Worm (Caenorhabditis elegans) whole organism, late embryonic: ENCODE data around the gene col-74.
A peak's percentile ranks its signal among the peaks of the same experiment; 100 is the strongest.

Experiments used
- C08G9.2 ChIP-seq: sonication (generic microtip); optimal IDR thresholded peaks from 2 replicates; lab custom pipeline; 2016; ENCODE audit warnings: mild to moderate bottlenecking, missing genetic modification characterization, moderate library complexity, missing compliant biosample characterization
- ahr-1 ChIP-seq: sonication (generic microtip); optimal IDR thresholded peaks from 2 replicates; lab custom pipeline; 2016; ENCODE audit warnings: missing genetic modification characterization, missing compliant biosample characterization
- ceh-14 ChIP-seq: sonication (generic microtip); optimal IDR thresholded peaks from 2 replicates; lab custom pipeline; 2016; ENCODE audit warnings: missing genotype, missing genetic modification characterization, missing compliant biosample characterization
- ceh-18 ChIP-seq: sonication (generic microtip); optimal IDR thresholded peaks from 2 replicates; lab custom pipeline; 2016; ENCODE audit warnings: missing genetic modification characterization, missing compliant biosample characterization
- ceh-22 ChIP-seq: sonication (generic microtip); optimal IDR thresholded peaks from 2 replicates; lab custom pipeline; 2017; ENCODE audit warnings: missing biosample characterization, missing genetic modification characterization
- ceh-24 ChIP-seq: sonication (generic microtip); optimal IDR thresholded peaks from 2 replicates; lab custom pipeline; 2016; ENCODE audit warnings: mild to moderate bottlenecking, missing genetic modification characterization, missing compliant biosample characterization
- ceh-31 ChIP-seq: sonication (generic microtip); optimal IDR thresholded peaks from 2 replicates; lab custom pipeline; 2016; ENCODE audit warnings: missing genetic modification characterization, missing compliant biosample characterization
- ceh-45 ChIP-seq: fragments of 200-800 bp; sonication (Bioruptor generic); IDR thresholded peaks from 2 replicates; pipeline ENCODE4 v1.3.6; 2022; ENCODE audit warnings: missing genetic modification reagents, missing genetic modification characterization, missing compliant biosample characterization
- ceh-6 ChIP-seq: fragments of 200-800 bp; sonication (Bioruptor generic); optimal IDR thresholded peaks from 2 replicates; lab custom pipeline; 2018; ENCODE audit warnings: mild to moderate bottlenecking, missing genetic modification characterization, missing compliant biosample characterization
- dmd-4 ChIP-seq: sonication (generic microtip); optimal IDR thresholded peaks from 2 replicates; lab custom pipeline; 2016; ENCODE audit warnings: borderline replicate concordance, missing genetic modification characterization, missing compliant biosample characterization
- dve-1 ChIP-seq: sonication (generic microtip); optimal IDR thresholded peaks from 2 replicates; lab custom pipeline; 2017; ENCODE audit warnings: antibody characterized with exemption, mild to moderate bottlenecking, missing genetic modification characterization, missing compliant biosample characterization
- elt-2 ChIP-seq: sonication (generic microtip); optimal IDR thresholded peaks from 2 replicates; lab custom pipeline; 2016; ENCODE audit warnings: missing genetic modification reagents, missing genetic modification characterization, missing compliant biosample characterization
- elt-4 ChIP-seq: sonication (generic microtip); optimal IDR thresholded peaks from 2 replicates; lab custom pipeline; 2016; ENCODE audit warnings: missing genetic modification characterization, missing compliant biosample characterization
- ets-4 ChIP-seq: sonication (generic microtip); optimal IDR thresholded peaks from 2 replicates; lab custom pipeline; 2016; ENCODE audit warnings: missing genetic modification characterization, missing compliant biosample characterization
- fax-1 ChIP-seq: sonication (generic microtip); optimal IDR thresholded peaks from 2 replicates; lab custom pipeline; 2016; ENCODE audit warnings: missing genotype, missing genetic modification characterization, missing compliant biosample characterization
- fkh-10 ChIP-seq: fragments of 150-350 bp; optimal IDR thresholded peaks from 2 replicates; lab custom pipeline; 2014; ENCODE audit warnings: missing biosample characterization, missing genetic modification reagents, missing genetic modification characterization
- hlh-13 ChIP-seq: fragments of 200-800 bp; sonication (Bioruptor generic); optimal IDR thresholded peaks from 2 replicates; lab custom pipeline; 2018; ENCODE audit warnings: mild to moderate bottlenecking, missing genetic modification characterization, missing compliant biosample characterization
- hlh-15 ChIP-seq: sonication (generic microtip); optimal IDR thresholded peaks from 2 replicates; lab custom pipeline; 2016; ENCODE audit warnings: missing genetic modification characterization, missing compliant biosample characterization
- hlh-30 ChIP-seq: sonication (generic microtip); optimal IDR thresholded peaks from 2 replicates; lab custom pipeline; 2017; ENCODE audit warnings: antibody characterized with exemption, missing genetic modification characterization, missing compliant biosample characterization; ENCODE audit not compliant: insufficient read depth
- lim-6 ChIP-seq: sonication (generic microtip); optimal IDR thresholded peaks from 2 replicates; lab custom pipeline; 2016; ENCODE audit warnings: missing genetic modification characterization, missing compliant biosample characterization
- lin-11 ChIP-seq: fragments of 200-800 bp; sonication (Bioruptor generic); optimal IDR thresholded peaks from 2 replicates; lab custom pipeline; 2018; ENCODE audit warnings: mild to moderate bottlenecking, missing genetic modification characterization, missing compliant biosample characterization
- madf-2 ChIP-seq: sonication (generic microtip); optimal IDR thresholded peaks from 2 replicates; lab custom pipeline; 2017; ENCODE audit warnings: missing genetic modification characterization, missing compliant biosample characterization
- mec-3 ChIP-seq: sonication (generic microtip); optimal IDR thresholded peaks from 2 replicates; lab custom pipeline; 2016; ENCODE audit warnings: borderline replicate concordance, missing genetic modification characterization, missing compliant biosample characterization
- nfya-1 ChIP-seq: sonication (generic microtip); optimal IDR thresholded peaks from 2 replicates; lab custom pipeline; 2017; ENCODE audit warnings: missing genetic modification characterization, mild to moderate bottlenecking, missing compliant biosample characterization, antibody characterized with exemption, moderate library complexity
- nhr-11 ChIP-seq: fragments of 150-350 bp; optimal IDR thresholded peaks from 2 replicates; lab custom pipeline; 2014; ENCODE audit warnings: missing biosample characterization, missing genetic modification characterization
- npax-4 ChIP-seq: sonication (generic microtip); optimal IDR thresholded peaks from 2 replicates; lab custom pipeline; 2016; ENCODE audit warnings: missing genetic modification characterization, missing compliant biosample characterization
- odd-2 ChIP-seq: sonication (generic microtip); optimal IDR thresholded peaks from 2 replicates; lab custom pipeline; 2017; ENCODE audit warnings: antibody characterized with exemption, mild to moderate bottlenecking, missing genetic modification characterization, missing compliant biosample characterization
- pag-3 ChIP-seq: sonication (generic microtip); optimal IDR thresholded peaks from 2 replicates; lab custom pipeline; 2016; ENCODE audit warnings: missing compliant biosample characterization, missing genetic modification characterization, borderline replicate concordance
- pax-1 ChIP-seq: fragments of 150-350 bp; optimal IDR thresholded peaks from 2 replicates; lab custom pipeline; 2014; ENCODE audit warnings: missing biosample characterization, missing genetic modification characterization
- pha-4 ChIP-seq: fragments of 150-350 bp; optimal IDR thresholded peaks from 2 replicates; lab custom pipeline; 2018; ENCODE audit warnings: missing biosample characterization, missing genetic modification reagents, missing genetic modification characterization
- pqm-1 ChIP-seq: sonication (generic microtip); optimal IDR thresholded peaks from 2 replicates; lab custom pipeline; 2016; ENCODE audit warnings: missing genetic modification characterization, missing compliant biosample characterization
- ref-2 ChIP-seq: sonication (generic microtip); optimal IDR thresholded peaks from 2 replicates; lab custom pipeline; 2016; ENCODE audit warnings: missing genetic modification characterization, missing compliant biosample characterization
- sdc-2 ChIP-seq: sonication (generic microtip); optimal IDR thresholded peaks from 2 replicates; lab custom pipeline; 2016; ENCODE audit warnings: missing genotype, missing genetic modification characterization, missing compliant biosample characterization
- sox-2 ChIP-seq: fragments of 200-800 bp; sonication (Bioruptor generic); IDR thresholded peaks from 2 replicates; pipeline ENCODE4 v1.3.6; 2022; ENCODE audit warnings: missing genetic modification reagents, missing genetic modification characterization, missing compliant biosample characterization
- sox-4 ChIP-seq: sonication (generic microtip); optimal IDR thresholded peaks from 2 replicates; lab custom pipeline; 2017; ENCODE audit warnings: mild to moderate bottlenecking, missing genetic modification characterization, inconsistent platforms, missing compliant biosample characterization
- tbx-2 ChIP-seq: sonication (generic microtip); optimal IDR thresholded peaks from 2 replicates; lab custom pipeline; 2016; ENCODE audit warnings: missing genetic modification characterization, missing compliant biosample characterization
- tbx-7 ChIP-seq: sonication (generic microtip); optimal IDR thresholded peaks from 2 replicates; lab custom pipeline; 2016; ENCODE audit warnings: missing genotype, missing genetic modification characterization, missing compliant biosample characterization
- ttx-3 ChIP-seq: sonication (generic microtip); optimal IDR thresholded peaks from 2 replicates; lab custom pipeline; 2016; ENCODE audit warnings: missing genetic modification reagents, missing genetic modification characterization, missing compliant biosample characterization
- unc-3 ChIP-seq, 2 experiments: fragments of 200-800 bp in 1 of 2; sonication (Bioruptor generic) in 1 of 2; sonication (generic microtip) in 1 of 2; conservative IDR thresholded peaks in 1 of 2; optimal IDR thresholded peaks in 1 of 2; 2 replicates each; pipeline versions ENCODE4 v1.3.6 to Lab custom; 2016 to 2022; ENCODE audit warnings: missing compliant biosample characterization in 2 of 2, missing genetic modification characterization in 2 of 2, missing genetic modification reagents in 1 of 2
- unc-86 ChIP-seq: sonication (generic microtip); optimal IDR thresholded peaks from 2 replicates; lab custom pipeline; 2016; ENCODE audit warnings: missing genetic modification characterization, missing compliant biosample characterization
- zip-5 ChIP-seq: sonication (generic microtip); optimal IDR thresholded peaks from 2 replicates; lab custom pipeline; 2016; ENCODE audit warnings: missing genetic modification characterization, missing compliant biosample characterization
- ztf-16 ChIP-seq: sonication (generic microtip); optimal IDR thresholded peaks from 2 replicates; lab custom pipeline; 2017; ENCODE audit warnings: missing genetic modification characterization, missing compliant biosample characterization

Gene col-74

ce11 chrII:5828486-5828885 lies 1.7 kb upstream of the col-74 start, which contains the start of gene ZK1248.11:
Gene ZK1248.11 (minus strand): TSS chrII:5828586.
- TF ChIP-seq dmd-4 (tag; lab: Kevin White, UChicago) (no peak), sdc-2 (tag; lab: Kevin White, UChicago) (no peak), C08G9.2 (tag; lab: Kevin White, UChicago) (no peak), ceh-24 (tag; lab: Kevin White, UChicago) (no peak), mec-3 (tag; lab: Kevin White, UChicago) (no peak), tbx-7 (no peak), nfya-1 (tag; lab: Kevin White, UChicago) (no peak), tbx-2 (tag; lab: Kevin White, UChicago) (no peak), sox-2 (no peak), ceh-18 (tag; lab: Kevin White, UChicago) (no peak), elt-2 (tag; lab: Kevin White, UChicago) (no peak)
- TF ChIP-seq, all 69 proteins: peak for 0

- TF ChIP-seq tbx-2 (tag; lab: Kevin White, UChicago) (no peak), hlh-13 (no peak), sox-2 (no peak), ztf-16 (tag; lab: Kevin White, UChicago) (no peak), elt-2 (tag; lab: Kevin White, UChicago) (no peak), ceh-18 (tag; lab: Kevin White, UChicago) (no peak), ceh-45 (GFP tag; lab: Robert Waterston, UW) (no peak), ceh-14 (tag; lab: Kevin White, UChicago) (no peak), ttx-3 (tag; lab: Kevin White, UChicago) (no peak), dve-1 (tag; lab: Kevin White, UChicago) (no peak), sdc-2 (tag; lab: Kevin White, UChicago) (no peak), tbx-7 (no peak), madf-2 (tag; lab: Kevin White, UChicago) (no peak)
- TF ChIP-seq, all 69 proteins: peak for 0
These were observed 1.2 kb downstream of the col-74 start for ce11 chrII:5831373-5831772.

- TF ChIP-seq fax-1 (tag; lab: Kevin White, UChicago) (no peak), pha-4 (tag; lab: Kevin White, UChicago) (no peak), ztf-16 (tag; lab: Kevin White, UChicago) (no peak), ceh-45 (GFP tag; lab: Robert Waterston, UW) (no peak), ahr-1 (tag; lab: Kevin White, UChicago) (no peak), sox-2 (no peak), ceh-6 (GFP tag; lab: Kevin White, UChicago) (no peak), pqm-1 (tag; lab: Kevin White, UChicago) (no peak), hlh-15 (no peak), unc-86 (tag; lab: Kevin White, UChicago) (no peak), lim-6 (tag; lab: Kevin White, UChicago) (no peak)
These were observed 3.0 kb downstream of the col-74 start, which contains the start of gene gtap-1 for ce11 chrII:5833136-5833535. Gene gtap-1 (minus strand): TSS chrII:5833236.

DNA sequence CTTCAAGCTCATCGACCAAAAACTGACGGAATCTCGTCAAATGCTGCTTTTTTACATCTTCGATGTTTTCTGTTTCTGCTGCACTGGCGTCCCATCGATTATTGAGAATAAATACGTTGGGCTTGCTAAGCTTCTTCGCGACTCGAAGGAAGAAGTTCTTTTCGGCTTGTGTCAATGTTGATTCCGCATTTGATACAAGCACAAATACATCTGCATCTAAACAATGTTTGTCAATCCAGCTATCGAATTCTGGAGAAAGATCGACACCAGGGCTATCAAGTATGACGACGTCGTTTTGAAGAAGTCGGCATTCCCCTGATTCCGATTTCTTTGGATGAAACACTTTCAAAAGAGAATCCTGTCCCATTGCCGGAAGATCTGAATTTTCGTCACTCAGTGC lies 5.0 kb downstream of the col-74 start:
- TF ChIP-seq zip-5 (no peak), unc-3 (GFP tag; conservative IDR thresholded peaks at IDR 0.05; lab: Robert Waterston, UW) (no peak), unc-3 (tag; optimal IDR thresholded peaks at IDR 0.05; lab: Kevin White, UChicago) (no peak), madf-2 (tag; lab: Kevin White, UChicago) (no peak)

DNA sequence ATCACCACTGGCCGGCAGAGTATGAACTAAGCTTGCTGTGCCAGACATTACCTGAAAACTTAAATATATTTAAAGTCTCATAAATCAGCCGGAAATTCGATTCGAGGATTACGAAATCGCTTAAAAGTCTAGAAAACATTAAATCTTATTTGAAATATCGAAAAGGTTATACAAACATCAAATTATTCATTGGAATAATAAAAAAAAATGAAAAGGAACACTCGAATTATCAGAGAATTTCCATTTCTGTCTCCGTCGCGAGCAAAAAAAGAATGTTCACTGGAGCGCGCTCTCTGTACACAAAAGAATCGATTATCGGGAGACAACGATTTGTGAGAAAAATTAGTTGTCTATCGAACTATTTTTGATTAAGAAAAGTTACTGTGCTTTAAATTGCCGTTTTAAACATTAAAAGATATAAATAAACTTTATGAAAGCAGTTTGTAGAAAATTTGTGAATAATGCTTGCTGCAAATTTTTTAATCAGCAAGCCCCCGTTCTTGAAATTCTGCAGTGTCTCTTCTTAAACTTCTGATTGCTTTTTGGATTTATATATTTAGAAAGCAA lies 6.1 kb downstream of the col-74 start, which contains the start of gene fzo-1:
TSS of gene fzo-1 (minus strand) at position 51 of the 567 bp plus-strand sequence.
- TF ChIP-seq lin-11 (tag; lab: Kevin White, UChicago) (no peak), fkh-10 (GFP tag; lab: Kevin White, UChicago) (no peak), hlh-13 (no peak), lim-6 (tag; lab: Kevin White, UChicago) (peak; percentile 86), odd-2 (tag; lab: Kevin White, UChicago) (no peak), elt-4 (tag; lab: Kevin White, UChicago) (no peak), npax-4 (peak; percentile 16), ceh-18 (tag; lab: Kevin White, UChicago) (peak; percentile 28), nfya-1 (tag; lab: Kevin White, UChicago) (no peak), pax-1 (tag; lab: Kevin White, UChicago) (peak; percentile 49), sox-4 (tag; lab: Kevin White, UChicago) (no peak), ref-2 (peak; percentile 91), hlh-30 (tag; lab: Kevin White, UChicago) (no peak), ceh-45 (GFP tag; lab: Robert Waterston, UW) (no peak), ceh-31 (tag; lab: Kevin White, UChicago) (peak; percentile 99), ceh-22 (no peak), ceh-24 (tag; lab: Kevin White, UChicago) (peak; percentile 35), ets-4 (peak; percentile 92), mec-3 (tag; lab: Kevin White, UChicago) (peak; percentile 40), nhr-11 (tag; lab: Kevin White, UChicago) (no peak), pag-3 (peak; percentile 75)
